Fruit fly (Drosophila melanogaster): ENCODE results near the gene Ugt307A1.

Gene Ugt307A1

DNA sequence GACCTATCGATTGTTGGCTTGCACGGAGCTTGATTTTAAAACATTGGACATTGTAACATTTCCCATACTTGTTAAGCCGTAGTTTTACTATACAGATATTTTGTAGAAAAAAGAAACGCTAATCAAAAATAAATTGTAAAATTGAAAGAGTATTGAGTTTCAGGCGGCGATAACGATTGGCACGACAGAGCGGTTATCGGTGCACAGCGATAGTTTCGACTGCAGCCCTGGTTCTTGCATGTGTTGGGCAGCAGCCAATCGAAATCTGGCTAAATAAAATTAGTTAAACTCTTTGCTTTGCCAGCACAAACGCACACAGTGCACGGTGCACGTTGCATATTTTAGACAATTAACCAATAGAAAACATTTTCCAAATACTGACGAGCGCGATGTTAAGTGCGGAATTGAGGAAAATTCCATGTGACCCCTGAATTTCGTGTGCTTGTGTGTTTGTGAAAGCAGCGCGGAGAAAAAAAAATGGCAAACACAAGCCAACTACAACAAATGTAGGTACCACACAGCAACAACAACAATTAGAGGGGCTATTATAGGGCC is 29.9 kb upstream of the Ugt307A1 start, which contains the start of gene milt (continued):
- TF ChIP-seq Trl (optimal IDR thresholded peaks at IDR 0.05), result no peak
- no peak for TF ChIP-seq Trl (GFP tag; optimal IDR thresholded peaks at IDR 0.05)
- no peak for TF ChIP-seq NC2α (GFP tag; optimal IDR thresholded peaks at IDR 0.05)
- TF ChIP-seq Ptx1 (GFP tag; IDR thresholded peaks at IDR 0.05), result no peak
- TF ChIP-seq CG30431 (GFP tag; optimal IDR thresholded peaks at IDR 0.05), result no peak
- peak; percentile 92 for TF ChIP-seq tna (GFP tag; IDR thresholded peaks at IDR 0.05; ENCODE audit: partially characterized antibody)
- TF ChIP-seq chn (GFP tag; optimal IDR thresholded peaks at IDR 0.05), result no peak
- TF ChIP-seq CG1233 (GFP tag; optimal IDR thresholded peaks at IDR 0.05), result no peak
- TF ChIP-seq CG7987 (GFP tag; optimal IDR thresholded peaks at IDR 0.05), result no peak
- TF ChIP-seq CG14860 (GFP tag; IDR thresholded peaks at IDR 0.05; ENCODE audit: partially characterized antibody), result peak; percentile 77
- no peak; the same call in 1 of the 2 replicates for TF ChIP-seq Adf1 (GFP tag; IDR thresholded peaks at IDR 0.05)
- TF ChIP-seq CG17912 (GFP tag; optimal IDR thresholded peaks at IDR 0.05), result peak; percentile 9
- TF ChIP-seq crol (GFP tag; IDR thresholded peaks at IDR 0.05), result no peak
- peak; percentile 71; the same call in 2 of the 3 replicates for TF ChIP-seq zen2 (GFP tag; IDR thresholded peaks at IDR 0.05; ENCODE audit: partially characterized antibody)
- TF ChIP-seq BEAF-32 (GFP tag; optimal IDR thresholded peaks at IDR 0.05), result peak; percentile 81
- TF ChIP-seq CG17829 (tag; optimal IDR thresholded peaks at IDR 0.05), result peak; percentile 1
- no peak for TF ChIP-seq Drgx (GFP tag; IDR thresholded peaks at IDR 0.05)
- no peak for TF ChIP-seq kay (GFP tag; optimal IDR thresholded peaks at IDR 0.05)
- TF ChIP-seq CG11560 (tag; IDR thresholded peaks at IDR 0.05), result no peak
- TF ChIP-seq salm (tag; optimal IDR thresholded peaks at IDR 0.05), result no peak
- no peak for TF ChIP-seq Gsc (GFP tag; IDR thresholded peaks at IDR 0.05)
- no peak for TF ChIP-seq tx (GFP tag; optimal IDR thresholded peaks at IDR 0.05)
- TF ChIP-seq NFAT (GFP tag; IDR thresholded peaks at IDR 0.05), result 0 out of 2 replicates have a peak, but pooled peaks have one; percentile 3
- TF ChIP-seq Meics (GFP tag; optimal IDR thresholded peaks at IDR 0.05), result no peak
- TF ChIP-seq CG32767 (GFP tag; IDR thresholded peaks at IDR 0.05), result no peak
- no peak for TF ChIP-seq usp (GFP tag; optimal IDR thresholded peaks at IDR 0.05)
- TF ChIP-seq CG12391 (tag; optimal IDR thresholded peaks at IDR 0.05), result no peak
- no peak for TF ChIP-seq CoRest (tag; optimal IDR thresholded peaks at IDR 0.05)
- no peak for TF ChIP-seq Atf6 (GFP tag; IDR thresholded peaks at IDR 0.05)
- no peak for TF ChIP-seq Chrac-16 (GFP tag; optimal IDR thresholded peaks at IDR 0.05)
- TF ChIP-seq gro (GFP tag; optimal IDR thresholded peaks at IDR 0.05), result peak; percentile 15
- TF ChIP-seq tio (GFP tag; optimal IDR thresholded peaks at IDR 0.05), result no peak

DNA sequence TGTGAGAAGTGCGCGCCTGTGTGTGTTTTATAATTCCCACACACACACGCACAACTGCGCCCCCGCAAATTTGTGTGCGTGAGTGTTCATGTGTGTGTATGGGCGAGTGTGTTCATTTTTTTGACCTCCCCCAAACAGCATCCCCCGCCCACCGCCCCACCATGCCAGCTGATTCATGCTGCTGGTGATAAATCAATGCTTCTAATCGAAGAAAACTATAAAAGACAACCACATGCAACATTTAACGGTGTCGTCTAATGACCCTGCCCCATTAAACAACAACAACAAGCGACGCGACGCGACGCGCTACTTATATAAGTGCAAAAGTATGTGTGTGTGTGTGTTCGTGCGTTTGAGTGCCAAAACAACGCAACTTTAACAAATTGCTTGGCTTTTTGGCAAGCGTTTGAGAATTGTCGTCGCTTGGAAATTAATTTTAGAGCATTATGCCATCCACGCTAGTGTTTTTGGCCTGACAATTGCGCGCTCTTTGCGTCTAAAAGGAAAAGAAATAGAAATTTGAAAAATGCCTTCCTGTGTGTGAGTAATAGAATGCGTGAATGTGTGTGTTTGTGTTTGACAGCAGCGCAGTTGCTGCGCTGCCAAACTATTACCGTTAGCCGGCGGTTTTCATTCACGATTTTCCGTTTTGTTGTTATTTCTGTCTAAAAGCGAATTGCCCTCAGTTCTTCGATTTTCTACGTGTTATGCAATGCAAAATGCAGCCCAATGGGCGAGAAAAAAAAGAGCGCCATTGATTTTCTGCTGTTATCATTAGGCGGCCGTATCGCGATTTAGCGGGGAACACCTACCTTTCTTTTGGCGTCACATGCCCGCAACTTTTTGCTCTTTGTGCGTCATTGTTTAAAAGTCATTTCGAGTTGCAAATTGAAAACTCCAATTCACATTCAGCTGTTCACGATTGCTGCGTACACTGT is 29.1 kb upstream of the Ugt307A1 start:
- TF ChIP-seq zf30C (GFP tag; optimal IDR thresholded peaks at IDR 0.05), result no peak
- peak in 1 of 2 experiments; percentile 46 for TF ChIP-seq crp (GFP tag; optimal IDR thresholded peaks at IDR 0.05)
- peak; percentile 71 for TF ChIP-seq abd-A (tag; optimal IDR thresholded peaks at IDR 0.05)
- peak; percentile 17 for TF ChIP-seq scrt (GFP tag; optimal IDR thresholded peaks at IDR 0.05)
- peak; percentile 36 for TF ChIP-seq onecut (GFP tag; IDR thresholded peaks at IDR 0.05)
- no peak for TF ChIP-seq CG18262 (tag; optimal IDR thresholded peaks at IDR 0.05)
- TF ChIP-seq CG42726 (GFP tag; IDR thresholded peaks at IDR 0.05; ENCODE audit: partially characterized antibody), result 0 out of 2 replicates have a peak, but pooled peaks have one; percentile 7
- no peak for TF ChIP-seq TFAM (GFP tag; optimal IDR thresholded peaks at IDR 0.05)
- TF ChIP-seq D (optimal IDR thresholded peaks at IDR 0.05), result no peak
- no peak for TF ChIP-seq D (GFP tag; optimal IDR thresholded peaks at IDR 0.05)
- no peak for TF ChIP-seq Chrac-16 (GFP tag; optimal IDR thresholded peaks at IDR 0.05)
- TF ChIP-seq BtbVII (GFP tag; optimal IDR thresholded peaks at IDR 0.05), result no peak
- no peak for TF ChIP-seq CG13296 (GFP tag; optimal IDR thresholded peaks at IDR 0.05)
- TF ChIP-seq Med (GFP tag), result no peak
- TF ChIP-seq Abd-B (GFP tag; optimal IDR thresholded peaks at IDR 0.05), result peak; percentile 27
- TF ChIP-seq klu (GFP tag; IDR thresholded peaks at IDR 0.05), result peak; percentile 75
- no peak for TF ChIP-seq cwo (GFP tag; optimal IDR thresholded peaks at IDR 0.05)
- no peak for TF ChIP-seq corto (GFP tag; optimal IDR thresholded peaks at IDR 0.05)
- TF ChIP-seq sens (GFP tag), result peak; percentile 14
